Worm (Caenorhabditis elegans) whole organism, late embryonic: Measurements from ENCODE around the gene fbxa-28.
"Not testable (repeated sequence)": the region's sequence is repeated elsewhere in the genome, so short reads cannot be mapped to it uniquely, and the experiment has no call there.

ENCODE experiments used
- C38D4.7 ChIP-seq: fragments of 200-800 bp; sonication (Bioruptor generic); optimal IDR thresholded peaks from 2 replicates; lab custom pipeline; 2018; ENCODE audit warnings: mild to moderate bottlenecking, missing genetic modification characterization, moderate library complexity, missing compliant biosample characterization
- ama-1 ChIP-seq: fragments of 150-350 bp; optimal IDR thresholded peaks from 2 replicates; lab custom pipeline; 2014
- ceh-14 ChIP-seq: sonication (generic microtip); optimal IDR thresholded peaks from 2 replicates; lab custom pipeline; 2016; ENCODE audit warnings: missing genotype, missing genetic modification characterization, missing compliant biosample characterization
- ceh-9 ChIP-seq: sonication (generic microtip); optimal IDR thresholded peaks from 2 replicates; lab custom pipeline; 2016; ENCODE audit warnings: mild to moderate bottlenecking, missing genetic modification characterization, inconsistent platforms, missing compliant biosample characterization
- elt-2 ChIP-seq: sonication (generic microtip); optimal IDR thresholded peaks from 2 replicates; lab custom pipeline; 2016; ENCODE audit warnings: missing genetic modification reagents, missing genetic modification characterization, missing compliant biosample characterization
- hlh-30 ChIP-seq: sonication (generic microtip); optimal IDR thresholded peaks from 2 replicates; lab custom pipeline; 2017; ENCODE audit warnings: antibody characterized with exemption, missing genetic modification characterization, missing compliant biosample characterization; ENCODE audit not compliant: insufficient read depth
- nfya-1 ChIP-seq: sonication (generic microtip); optimal IDR thresholded peaks from 2 replicates; lab custom pipeline; 2017; ENCODE audit warnings: missing genetic modification characterization, mild to moderate bottlenecking, missing compliant biosample characterization, antibody characterized with exemption, moderate library complexity
- nhr-11 ChIP-seq: fragments of 150-350 bp; optimal IDR thresholded peaks from 2 replicates; lab custom pipeline; 2014; ENCODE audit warnings: missing biosample characterization, missing genetic modification characterization
- pha-4 ChIP-seq: fragments of 150-350 bp; optimal IDR thresholded peaks from 2 replicates; lab custom pipeline; 2018; ENCODE audit warnings: missing biosample characterization, missing genetic modification reagents, missing genetic modification characterization
- sox-4 ChIP-seq: sonication (generic microtip); optimal IDR thresholded peaks from 2 replicates; lab custom pipeline; 2017; ENCODE audit warnings: mild to moderate bottlenecking, missing genetic modification characterization, inconsistent platforms, missing compliant biosample characterization
- tbx-2 ChIP-seq: sonication (generic microtip); optimal IDR thresholded peaks from 2 replicates; lab custom pipeline; 2016; ENCODE audit warnings: missing genetic modification characterization, missing compliant biosample characterization
- zip-5 ChIP-seq: sonication (generic microtip); optimal IDR thresholded peaks from 2 replicates; lab custom pipeline; 2016; ENCODE audit warnings: missing genetic modification characterization, missing compliant biosample characterization

DNA sequence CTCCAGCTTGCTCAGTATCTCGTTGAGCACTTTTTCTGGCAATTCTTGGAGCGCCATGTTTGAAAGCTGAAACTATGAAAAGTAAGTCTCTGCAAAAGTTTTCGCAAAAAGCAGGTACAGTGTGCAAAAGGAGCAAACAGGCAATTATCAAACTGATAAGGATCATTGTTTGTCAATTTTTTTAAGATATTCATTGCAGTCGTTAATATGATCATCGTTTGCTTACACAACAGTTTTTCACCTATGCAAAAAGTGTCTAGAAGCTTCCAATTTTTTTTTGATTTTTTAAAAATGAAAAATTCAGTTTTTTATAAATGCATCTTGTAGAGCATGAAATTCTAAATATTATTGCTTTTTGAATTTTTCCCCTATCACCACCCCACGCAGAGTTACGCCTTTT is 39.3 kb upstream of the fbxa-28 start, which contains the start of gene fbxa-78:
- TF ChIP-seq sox-4 (tag; lab: Kevin White, UChicago); hlh-30 (tag; lab: Kevin White, UChicago); nhr-11 (tag; lab: Kevin White, UChicago); C38D4.7 (GFP tag; lab: Kevin White, UChicago); nfya-1; ama-1 (lab: Kevin White, UChicago); ceh-14 (tag; lab: Kevin White, UChicago); ceh-9; elt-2 (tag; lab: Kevin White, UChicago); zip-5 (tag; lab: Kevin White, UChicago); pha-4 (tag; lab: Kevin White, UChicago); tbx-2 (tag; lab: Kevin White, UChicago): not testable (repeated sequence)
